Fruit fly (Drosophila melanogaster) whole organism, embryonic: Measurements from ENCODE around the gene Ankrd49.
A peak's percentile ranks its signal among the peaks of the same experiment; 100 is the strongest.

Experiments
- Bgb ChIP-seq: fragments of 200-800 bp; sonication (Bioruptor generic); IDR thresholded peaks from 2 replicates; pipeline ENCODE4 v1.3.6; 2022; ENCODE audit warnings: missing biosample characterization, missing genetic modification characterization; ENCODE audit not compliant: partially characterized antibody
- CG11695 ChIP-seq: fragments of 200-800 bp; sonication (Bioruptor generic); IDR thresholded peaks from 3 replicates; pipeline ENCODE4 v1.3.6; 2022; ENCODE audit warnings: missing biosample characterization, missing genetic modification characterization
- CG12219 ChIP-seq: fragments of 200-800 bp; sonication (Bioruptor generic); optimal IDR thresholded peaks from 3 replicates; lab custom pipeline; 2018; ENCODE audit warnings: missing biosample characterization, mild to moderate bottlenecking, missing genetic modification characterization
- CG12659 ChIP-seq: fragments of 200-800 bp; sonication (Bioruptor generic); optimal IDR thresholded peaks from 3 replicates; lab custom pipeline; 2017; ENCODE audit warnings: mild to moderate bottlenecking, missing biosample characterization, missing genetic modification reagents, missing genetic modification characterization
- CG13287 ChIP-seq: fragments of 200-800 bp; sonication (Bioruptor generic); IDR thresholded peaks from 2 replicates; pipeline ENCODE4 v1.3.6; 2022; ENCODE audit warnings: missing biosample characterization, missing genetic modification characterization; ENCODE audit not compliant: partially characterized antibody
- CG14014 ChIP-seq: fragments of 200-800 bp; sonication (Bioruptor generic); IDR thresholded peaks from 2 replicates; pipeline ENCODE4 v1.3.6; 2022; ENCODE audit warnings: missing biosample characterization, missing genetic modification characterization
- CG2678 ChIP-seq: fragments of 200-800 bp; sonication (Bioruptor generic); optimal IDR thresholded peaks from 3 replicates; lab custom pipeline; 2019; ENCODE audit warnings: missing biosample characterization, mild to moderate bottlenecking, missing genetic modification characterization, moderate library complexity
- CG31365 ChIP-seq: fragments of 200-800 bp; sonication (Bioruptor generic); optimal IDR thresholded peaks from 2 replicates; lab custom pipeline; 2018; ENCODE audit warnings: missing biosample characterization, mild to moderate bottlenecking, missing genetic modification characterization
- CG7372 ChIP-seq: fragments of 200-800 bp; sonication (Bioruptor generic); IDR thresholded peaks from 2 replicates; pipeline ENCODE4 v1.3.6; 2022; ENCODE audit warnings: missing biosample characterization, missing genetic modification characterization
- CG7556 ChIP-seq: fragments of 200-800 bp; sonication (Bioruptor generic); optimal IDR thresholded peaks from 2 replicates; lab custom pipeline; 2017; ENCODE audit warnings: missing biosample characterization, mild to moderate bottlenecking, missing genetic modification characterization
- CG7839 ChIP-seq: fragments of 200-800 bp; sonication (Bioruptor generic); optimal IDR thresholded peaks from 3 replicates; lab custom pipeline; 2018; ENCODE audit warnings: missing biosample characterization, mild to moderate bottlenecking, missing genetic modification characterization, moderate library complexity
- CG8944 ChIP-seq: fragments of 200-800 bp; sonication (Bioruptor generic); optimal IDR thresholded peaks from 3 replicates; lab custom pipeline; 2016; ENCODE audit warnings: missing biosample characterization, missing genetic modification characterization
- Dll ChIP-seq: fragments of 200-800 bp; sonication (Bioruptor generic); IDR thresholded peaks from 4 replicates; pipeline ENCODE4 v1.3.6; 2022; ENCODE audit warnings: missing biosample characterization, missing genetic modification characterization; ENCODE audit not compliant: partially characterized antibody
- Doc3 ChIP-seq: fragments of 200-800 bp; sonication (Bioruptor generic); IDR thresholded peaks from 3 replicates; pipeline ENCODE4 v1.3.6; 2022; ENCODE audit warnings: missing biosample characterization, missing genetic modification characterization; ENCODE audit not compliant: partially characterized antibody
- E2f2 ChIP-seq: fragments of 200-800 bp; sonication (Bioruptor generic); IDR thresholded peaks from 2 replicates; pipeline ENCODE4 v1.3.6; 2022; ENCODE audit warnings: missing biosample characterization, missing genetic modification characterization
- Ets65A ChIP-seq: fragments of 200-800 bp; sonication (Bioruptor generic); peaks from one replicate; lab custom pipeline; 2016; ENCODE audit warnings: missing biosample characterization, missing genetic modification characterization
- Fer3 ChIP-seq: fragments of 200-800 bp; sonication (Bioruptor generic); optimal IDR thresholded peaks from 2 replicates; lab custom pipeline; 2018; ENCODE audit warnings: missing biosample characterization, mild to moderate bottlenecking, missing genetic modification characterization, moderate library complexity
- HLHmδ ChIP-seq: fragments of 200-800 bp; sonication (Bioruptor generic); optimal IDR thresholded peaks from 2 replicates; lab custom pipeline; 2018; ENCODE audit warnings: missing biosample characterization, mild to moderate bottlenecking, missing genetic modification characterization, moderate library complexity
- Hr51 ChIP-seq, 2 experiments: fragments of 200-800 bp; sonication (Bioruptor generic); optimal IDR thresholded peaks; 2 replicates in 1 of 2; 3 replicates in 1 of 2; lab custom pipeline; 2016 to 2018; ENCODE audit warnings: missing biosample characterization in 2 of 2, missing genetic modification characterization in 2 of 2, mild to moderate bottlenecking in 1 of 2, moderate library complexity in 1 of 2
- MTF-1 ChIP-seq: fragments of 200-800 bp; sonication (Bioruptor generic); optimal IDR thresholded peaks from 2 replicates; lab custom pipeline; 2018; ENCODE audit warnings: missing biosample characterization, mild to moderate bottlenecking, missing genetic modification characterization, borderline replicate concordance
- Med ChIP-seq: fragments of 200-800 bp; sonication (Bioruptor generic); peaks from one replicate; lab custom pipeline; 2016; ENCODE audit warnings: missing biosample characterization, missing genetic modification characterization, mild to moderate bottlenecking, inconsistent platforms, moderate library complexity
- Nf-YC ChIP-seq: fragments of 200-800 bp; optimal IDR thresholded peaks from 3 replicates; lab custom pipeline; 2019; ENCODE audit warnings: missing biosample characterization, mild to moderate bottlenecking, missing genetic modification characterization, moderate library complexity
- Ptx1 ChIP-seq: fragments of 200-800 bp; sonication (Bioruptor generic); IDR thresholded peaks from 2 replicates; pipeline ENCODE4 v1.3.6; 2022; ENCODE audit warnings: missing biosample characterization, missing genetic modification characterization
- Rfx ChIP-seq: fragments of 200-800 bp; sonication (Bioruptor generic); IDR thresholded peaks from 2 replicates; pipeline ENCODE4 v1.3.6; 2022; ENCODE audit warnings: missing biosample characterization, missing genetic modification characterization
- Trl ChIP-seq, 3 experiments: fragments of >200 bp in 2 of 3; fragments of 200-800 bp in 1 of 3; sonication (Bioruptor generic) in 1 of 3; optimal IDR thresholded peaks; 2 replicates in 1 of 3; 3 replicates in 2 of 3; lab custom pipeline; 2016 to 2017; ENCODE audit warnings: missing biosample characterization in 1 of 3, missing genetic modification characterization in 1 of 3
- ash1 ChIP-seq: fragments of 200-800 bp; sonication (Bioruptor generic); optimal IDR thresholded peaks from 2 replicates; lab custom pipeline; 2018; ENCODE audit warnings: missing biosample characterization, mild to moderate bottlenecking, missing genetic modification characterization
- bbx ChIP-seq: fragments of 200-800 bp; sonication (Bioruptor generic); IDR thresholded peaks from 2 replicates; pipeline ENCODE4 v1.3.6; 2022; ENCODE audit warnings: missing biosample characterization, missing genetic modification characterization; ENCODE audit not compliant: partially characterized antibody
- cg ChIP-seq: fragments of 200-800 bp; sonication (Bioruptor generic); optimal IDR thresholded peaks from 3 replicates; lab custom pipeline; 2019; ENCODE audit warnings: missing biosample characterization, mild to moderate bottlenecking, missing genetic modification characterization, moderate library complexity
- chinmo ChIP-seq: fragments of 200-800 bp; sonication (Bioruptor generic); IDR thresholded peaks from 4 replicates; pipeline ENCODE4 v1.3.6; 2022; ENCODE audit warnings: missing biosample characterization, missing genetic modification characterization; ENCODE audit not compliant: partially characterized antibody
- ci ChIP-seq: fragments of 200-800 bp; sonication (Bioruptor generic); IDR thresholded peaks from 3 replicates; pipeline ENCODE4 v1.3.6; 2022; ENCODE audit warnings: missing biosample characterization, missing genetic modification characterization
- disco-r ChIP-seq: fragments of 200-800 bp; sonication (Bioruptor generic); optimal IDR thresholded peaks from 2 replicates; lab custom pipeline; 2016; ENCODE audit warnings: missing biosample characterization, missing genetic modification characterization
- her ChIP-seq: fragments of 200-800 bp; sonication (Bioruptor generic); optimal IDR thresholded peaks from 2 replicates; lab custom pipeline; 2016; ENCODE audit warnings: missing biosample characterization, missing genetic modification characterization
- knrl ChIP-seq: fragments of 200-800 bp; sonication (Bioruptor generic); IDR thresholded peaks from 3 replicates; pipeline ENCODE4 v1.3.6; 2022; ENCODE audit warnings: missing biosample characterization, missing genetic modification characterization; ENCODE audit not compliant: partially characterized antibody
- lab ChIP-seq: fragments of 200-800 bp; sonication (Bioruptor generic); optimal IDR thresholded peaks from 3 replicates; lab custom pipeline; 2017; ENCODE audit warnings: missing biosample characterization, missing genetic modification characterization, mild to moderate bottlenecking, moderate library complexity, missing genetic modification reagents
- lmd ChIP-seq: fragments of 200-800 bp; sonication (Bioruptor generic); IDR thresholded peaks from 2 replicates; pipeline ENCODE4 v1.3.6; 2022; ENCODE audit warnings: missing biosample characterization, missing genetic modification characterization
- maf-S ChIP-seq: fragments of 200-800 bp; sonication (Bioruptor generic); optimal IDR thresholded peaks from 2 replicates; lab custom pipeline; 2016; ENCODE audit warnings: missing biosample characterization, missing genetic modification characterization
- oc ChIP-seq: fragments of 200-800 bp; sonication (Bioruptor generic); optimal IDR thresholded peaks from 2 replicates; lab custom pipeline; 2018; ENCODE audit warnings: missing biosample characterization, mild to moderate bottlenecking, missing genetic modification characterization, moderate library complexity
- pan ChIP-seq, 4 experiments: fragments of >200 bp in 3 of 4; fragments of 200-800 bp in 1 of 4; sonication (Bioruptor generic) in 1 of 4; optimal IDR thresholded peaks in 3 of 4; IDR thresholded peaks in 1 of 4; 2 replicates each; pipeline versions ENCODE4 v1.3.6 to Lab custom; 2017 to 2022; ENCODE audit warnings: missing biosample characterization in 2 of 4, missing genetic modification characterization in 2 of 4, mixed read lengths in 1 of 4
- rib ChIP-seq: fragments of 200-800 bp; sonication (Bioruptor generic); IDR thresholded peaks from 2 replicates; pipeline ENCODE4 v1.3.6; 2022; ENCODE audit warnings: missing biosample characterization, missing genetic modification characterization
- row ChIP-seq: fragments of 200-800 bp; sonication (Bioruptor generic); IDR thresholded peaks from 3 replicates; pipeline ENCODE4 v1.3.6; 2022; ENCODE audit warnings: missing biosample characterization, missing genetic modification characterization
- sd ChIP-seq: fragments of 200-800 bp; sonication (Bioruptor generic); optimal IDR thresholded peaks from 3 replicates; lab custom pipeline; 2018; ENCODE audit warnings: missing biosample characterization, mild to moderate bottlenecking, missing genetic modification characterization, moderate library complexity
- sens ChIP-seq: fragments of 200-800 bp; sonication (Bioruptor generic); peaks from one replicate; lab custom pipeline; 2016; ENCODE audit warnings: missing biosample characterization, missing genetic modification characterization
- shn ChIP-seq: fragments of 200-800 bp; sonication (Bioruptor generic); optimal IDR thresholded peaks from 3 replicates; lab custom pipeline; 2016; ENCODE audit warnings: missing biosample characterization, missing genetic modification characterization
- slbo ChIP-seq: fragments of 200-800 bp; sonication (Bioruptor generic); IDR thresholded peaks from 2 replicates; pipeline ENCODE4 v1.3.6; 2022; ENCODE audit warnings: missing biosample characterization, missing genetic modification characterization
- sob ChIP-seq: fragments of 200-800 bp; sonication (Bioruptor generic); IDR thresholded peaks from 2 replicates; pipeline ENCODE4 v1.3.6; 2022; ENCODE audit warnings: missing biosample characterization, missing genetic modification characterization
- vvl ChIP-seq: fragments of 200-800 bp; sonication (Bioruptor generic); IDR thresholded peaks from 2 replicates; pipeline ENCODE4 v1.3.6; 2022; ENCODE audit warnings: missing biosample characterization, missing genetic modification characterization

Ankrd49 gene

dm6 chr2L:15001847-15002246 lies 5.4 kb downstream of the Ankrd49 start (continued):
- TF ChIP-seq CG2678 (peak; percentile 37), shn (GFP tag; lab: Kevin White, UChicago) (no peak), Nf-YC (no peak), Ptx1 (peak; percentile 28; the same call in 1 of the 2 replicates), lmd (GFP tag; lab: Robert Waterston, UW) (peak; percentile 7; the same call in 1 of the 2 replicates), pan (optimal IDR thresholded peaks at IDR 0.05; lab: Kevin White, UChicago) (no peak), pan (GFP tag; optimal IDR thresholded peaks at IDR 0.05 in 1 of 2, IDR thresholded peaks at IDR 0.05 in 1 of 2) (peak in 1 of 2 experiments; percentile 53), CG12659 (GFP tag; lab: Kevin White, UChicago) (peak; percentile 3), Fer3 (no peak), Rfx (0 out of 2 replicates have a peak, but pooled peaks have one; percentile 25), CG7556 (GFP tag; lab: Kevin White, UChicago) (no peak), CG11695 (GFP tag; lab: Robert Waterston, UW) (peak; percentile 74), CG12219 (GFP tag; lab: Kevin White, UChicago) (no peak), CG7839 (tag; lab: Kevin White, UChicago) (peak; percentile 12), HLHmδ (GFP tag; lab: Kevin White, UChicago) (no peak), row (GFP tag; lab: Robert Waterston, UW) (0 out of 3 replicates have a peak, but pooled peaks have one; percentile 15), maf-S (GFP tag; lab: Kevin White, UChicago) (no peak), her (GFP tag; lab: Kevin White, UChicago) (no peak), Hr51 (GFP tag; optimal IDR thresholded peaks at IDR 0.05; lab: Kevin White, UChicago) (peak in 1 of 2 experiments; percentile 45), cg (no peak), disco-r (GFP tag; lab: Kevin White, UChicago) (no peak), slbo (peak; percentile 28; the same call in 1 of the 2 replicates), CG31365 (tag; lab: Kevin White, UChicago) (no peak), ash1 (GFP tag; lab: Kevin White, UChicago) (no peak), Med (peak; percentile 51), knrl (GFP tag; lab: Robert Waterston, UW) (no peak), Doc3 (GFP tag; lab: Robert Waterston, UW) (no peak)

- no peak for TF ChIP-seq sob (GFP tag; lab: Robert Waterston, UW)
- 0 out of 2 replicates have a peak, but pooled peaks have one; percentile 18 for TF ChIP-seq rib (GFP tag; lab: Robert Waterston, UW)
- peak; percentile 3 for TF ChIP-seq Ets65A (GFP tag; lab: Kevin White, UChicago)
- peak; percentile 78 for TF ChIP-seq sd (tag; lab: Kevin White, UChicago)
- 0 out of 2 replicates have a peak, but pooled peaks have one; percentile 20 for TF ChIP-seq vvl (GFP tag; lab: Robert Waterston, UW)
- TF ChIP-seq sens (GFP tag; lab: Kevin White, UChicago) = no peak
- TF ChIP-seq chinmo (GFP tag; lab: Robert Waterston, UW) = 0 out of 4 replicates have a peak, but pooled peaks have one; percentile 67
- TF ChIP-seq CG7372 (GFP tag; lab: Robert Waterston, UW) = 0 out of 2 replicates have a peak, but pooled peaks have one; percentile 15
- TF ChIP-seq, all 482 proteins: peak for 6
Measured at dm6 chr2L:15000360-15000759, 6.9 kb downstream of the Ankrd49 start.

dm6 chr2L:14997370-14997769 lies 9.9 kb downstream of the Ankrd49 start, which contains the start of gene mol:
Gene mol (minus strand): TSS chr2L:14997559.
- TF ChIP-seq CG14014 (GFP tag; lab: Robert Waterston, UW) (0 out of 2 replicates have a peak, but pooled peaks have one; percentile 8), oc (tag; lab: Kevin White, UChicago) (peak; percentile 17), lab (GFP tag; lab: Kevin White, UChicago) (peak; percentile 15), Dll (GFP tag; lab: Robert Waterston, UW) (0 out of 4 replicates have a peak, but pooled peaks have one; percentile 16), CG8944 (GFP tag; lab: Kevin White, UChicago) (no peak), CG13287 (peak; percentile 23; the same call in 1 of the 2 replicates), bbx (GFP tag; lab: Robert Waterston, UW) (peak; percentile 26; the same call in 1 of the 2 replicates), E2f2 (GFP tag; lab: Robert Waterston, UW) (0 out of 2 replicates have a peak, but pooled peaks have one; percentile 18), MTF-1 (GFP tag; lab: Kevin White, UChicago) (no peak), ci (GFP tag; lab: Robert Waterston, UW) (0 out of 3 replicates have a peak, but pooled peaks have one; percentile 42), Bgb (GFP tag; lab: Robert Waterston, UW) (0 out of 2 replicates have a peak, but pooled peaks have one; percentile 17), chinmo (GFP tag; lab: Robert Waterston, UW) (0 out of 4 replicates have a peak, but pooled peaks have one; percentile 71), CG31365 (tag; lab: Kevin White, UChicago) (no peak), Trl (optimal IDR thresholded peaks at IDR 0.05; lab: Kevin White, UChicago) (peak; percentile 50 to 59), Trl (GFP tag; optimal IDR thresholded peaks at IDR 0.05; lab: Kevin White, UChicago) (peak; percentile 6)
